Worm (Caenorhabditis elegans): ENCODE data around the gene eif-2Bepsilon.

The eif-2Bepsilon gene

ce11 chrII:8707024-8707423, 45.4 kb downstream of the eif-2Bepsilon start, which contains the start of gene cup-16 (continued):
- TF ChIP-seq sma-3 (GFP tag; optimal IDR thresholded peaks at IDR 0.05) (no peak), ama-1 (optimal IDR thresholded peaks at IDR 0.05) (no peak), crh-2 (tag; optimal IDR thresholded peaks at IDR 0.05) (no peak), nhr-11 (tag; optimal IDR thresholded peaks at IDR 0.05) (no peak), nhr-23 (tag; optimal IDR thresholded peaks at IDR 0.05) (no peak), Y55F3AM.14 (GFP tag; optimal IDR thresholded peaks at IDR 0.05) (no peak)

- TF ChIP-seq nhr-6 (tag; optimal IDR thresholded peaks at IDR 0.05) (no peak), ztf-1 (GFP tag; conservative IDR thresholded peaks at IDR 0.05) (no peak), sma-3 (GFP tag; optimal IDR thresholded peaks at IDR 0.05) (no peak)
Observed at ce11 chrII:8710317-8710716, 48.6 kb downstream of the eif-2Bepsilon start, which contains the start of gene srg-15. Gene srg-15 (minus strand): TSS chrII:8710417.
